Fruit fly (Drosophila melanogaster) whole organism, embryonic: Measurements from ENCODE around the gene Cht2.

Source experiments
- Atf6 ChIP-seq: fragments of 200-800 bp; sonication (Bioruptor generic); IDR thresholded peaks from 2 replicates; pipeline ENCODE4 v1.3.6; 2022; ENCODE audit warnings: missing biosample characterization, missing genetic modification characterization
- CG10431 ChIP-seq: fragments of 200-800 bp; sonication (Bioruptor generic); optimal IDR thresholded peaks from 3 replicates; lab custom pipeline; 2018; ENCODE audit warnings: missing biosample characterization, mild to moderate bottlenecking, missing genetic modification characterization
- CG11723 ChIP-seq: fragments of 200-800 bp; sonication (Bioruptor generic); optimal IDR thresholded peaks from 2 replicates; lab custom pipeline; 2017; ENCODE audit warnings: missing biosample characterization, mild to moderate bottlenecking, missing genetic modification characterization
- CG12659 ChIP-seq: fragments of 200-800 bp; sonication (Bioruptor generic); optimal IDR thresholded peaks from 3 replicates; lab custom pipeline; 2017; ENCODE audit warnings: mild to moderate bottlenecking, missing biosample characterization, missing genetic modification reagents, missing genetic modification characterization
- CG13775 ChIP-seq: fragments of 200-800 bp; sonication (Bioruptor generic); optimal IDR thresholded peaks from 3 replicates; lab custom pipeline; 2017; ENCODE audit warnings: missing biosample characterization, mild to moderate bottlenecking, missing genetic modification characterization
- CG16813 ChIP-seq: fragments of 200-800 bp; sonication (Bioruptor generic); IDR thresholded peaks from 3 replicates; pipeline ENCODE4 v1.3.6; 2022; ENCODE audit warnings: missing biosample characterization, missing genetic modification characterization; ENCODE audit not compliant: partially characterized antibody
- CG17186 ChIP-seq: fragments of 200-800 bp; sonication (Bioruptor generic); optimal IDR thresholded peaks from 3 replicates; lab custom pipeline; 2017; ENCODE audit warnings: missing biosample characterization, missing genetic modification reagents, missing genetic modification characterization
- CG17568 ChIP-seq: fragments of 200-800 bp; sonication (Bioruptor generic); optimal IDR thresholded peaks from 2 replicates; lab custom pipeline; 2018; ENCODE audit warnings: missing biosample characterization, mild to moderate bottlenecking, missing genetic modification characterization, moderate library complexity
- CG31224 ChIP-seq: fragments of 200-800 bp; sonication (Bioruptor generic); IDR thresholded peaks from 2 replicates; pipeline ENCODE4 v1.3.6; 2022; ENCODE audit warnings: missing biosample characterization, missing genetic modification characterization
- CG31388 ChIP-seq: fragments of 200-800 bp; sonication (Bioruptor generic); optimal IDR thresholded peaks from 2 replicates; lab custom pipeline; 2016; ENCODE audit warnings: missing biosample characterization, missing genetic modification characterization
- CG3163 ChIP-seq: fragments of 200-800 bp; sonication (Bioruptor generic); optimal IDR thresholded peaks from 3 replicates; lab custom pipeline; 2016; ENCODE audit warnings: missing biosample characterization, missing genetic modification characterization
- CG32767 ChIP-seq: fragments of 200-800 bp; sonication (Bioruptor generic); IDR thresholded peaks from 2 replicates; pipeline ENCODE4 v1.3.6; 2022; ENCODE audit warnings: missing biosample characterization, missing genetic modification characterization
- CG4424 ChIP-seq: fragments of 200-800 bp; sonication (Bioruptor generic); optimal IDR thresholded peaks from 3 replicates; lab custom pipeline; 2016; ENCODE audit warnings: missing biosample characterization, missing genetic modification characterization
- CG4820 ChIP-seq: fragments of 200-800 bp; sonication (Bioruptor generic); optimal IDR thresholded peaks from 3 replicates; lab custom pipeline; 2016; ENCODE audit warnings: missing biosample characterization, missing genetic modification characterization
- CG7556 ChIP-seq: fragments of 200-800 bp; sonication (Bioruptor generic); optimal IDR thresholded peaks from 2 replicates; lab custom pipeline; 2017; ENCODE audit warnings: missing biosample characterization, mild to moderate bottlenecking, missing genetic modification characterization
- CG8478 ChIP-seq: fragments of >200 bp; optimal IDR thresholded peaks from 2 replicates; lab custom pipeline; 2018
- CG8765 ChIP-seq: fragments of 200-800 bp; sonication (Bioruptor generic); IDR thresholded peaks from 2 replicates; pipeline ENCODE4 v1.3.6; 2022; ENCODE audit warnings: missing biosample characterization, missing genetic modification characterization
- CG8924 ChIP-seq: fragments of 200-800 bp; optimal IDR thresholded peaks from 3 replicates; lab custom pipeline; 2019; ENCODE audit warnings: missing biosample characterization, mild to moderate bottlenecking, missing genetic modification characterization, moderate library complexity
- CG9797 ChIP-seq: fragments of 200-800 bp; sonication (Bioruptor generic); optimal IDR thresholded peaks from 3 replicates; lab custom pipeline; 2018; ENCODE audit warnings: missing biosample characterization, mild to moderate bottlenecking, missing genetic modification characterization
- Dek ChIP-seq: fragments of 200-800 bp; sonication (Bioruptor generic); optimal IDR thresholded peaks from 3 replicates; lab custom pipeline; 2019; ENCODE audit warnings: missing biosample characterization, mild to moderate bottlenecking, missing genetic modification characterization, moderate library complexity
- HLH4C ChIP-seq: fragments of 200-800 bp; sonication (Bioruptor generic); IDR thresholded peaks from 3 replicates; pipeline ENCODE4 v1.3.6; 2022; ENCODE audit warnings: missing biosample characterization, missing genetic modification characterization; ENCODE audit not compliant: partially characterized antibody
- Lim3 ChIP-seq: fragments of 200-800 bp; sonication (Bioruptor generic); IDR thresholded peaks from 2 replicates; pipeline ENCODE4 v1.3.6; 2022; ENCODE audit warnings: missing biosample characterization, missing genetic modification characterization
- MBD-R2 ChIP-seq: fragments of 200-800 bp; sonication (Bioruptor generic); IDR thresholded peaks from 2 replicates; pipeline ENCODE4 v1.3.6; 2022; ENCODE audit warnings: missing biosample characterization, missing genetic modification characterization
- MESR4 ChIP-seq: fragments of 200-800 bp; sonication (Bioruptor generic); optimal IDR thresholded peaks from 2 replicates; lab custom pipeline; 2018; ENCODE audit warnings: missing biosample characterization, mild to moderate bottlenecking, missing genetic modification characterization, moderate library complexity
- NK7.1 ChIP-seq: fragments of 200-800 bp; sonication (Bioruptor generic); optimal IDR thresholded peaks from 3 replicates; lab custom pipeline; 2016; ENCODE audit warnings: missing biosample characterization, missing genetic modification characterization
- NfI ChIP-seq: fragments of 200-800 bp; sonication (Bioruptor generic); optimal IDR thresholded peaks from 3 replicates; lab custom pipeline; 2018; ENCODE audit warnings: missing biosample characterization, mild to moderate bottlenecking, missing genetic modification characterization, moderate library complexity
- Oli ChIP-seq: fragments of 200-800 bp; sonication (Bioruptor generic); optimal IDR thresholded peaks from 2 replicates; lab custom pipeline; 2018; ENCODE audit warnings: missing biosample characterization, mild to moderate bottlenecking, missing genetic modification characterization, moderate library complexity
- Opbp ChIP-seq: fragments of 200-800 bp; sonication (Bioruptor generic); IDR thresholded peaks from 3 replicates; pipeline ENCODE4 v1.3.6; 2022; ENCODE audit warnings: missing biosample characterization, missing genetic modification characterization; ENCODE audit not compliant: partially characterized antibody
- PHDP ChIP-seq: fragments of 200-800 bp; sonication (Bioruptor generic); optimal IDR thresholded peaks from 3 replicates; lab custom pipeline; 2018; ENCODE audit warnings: missing biosample characterization, mild to moderate bottlenecking, missing genetic modification characterization, moderate library complexity
- Sox102F ChIP-seq: fragments of 200-800 bp; sonication (Bioruptor generic); optimal IDR thresholded peaks from 2 replicates; lab custom pipeline; 2018; ENCODE audit warnings: missing biosample characterization, mild to moderate bottlenecking, missing genetic modification characterization, moderate library complexity
- Taf1 ChIP-seq: fragments of 200-800 bp; sonication (Bioruptor generic); IDR thresholded peaks from 2 replicates; pipeline ENCODE4 v1.3.6; 2022; ENCODE audit warnings: missing biosample characterization, missing genetic modification characterization
- ab ChIP-seq: fragments of 200-800 bp; sonication (Bioruptor generic); optimal IDR thresholded peaks from 2 replicates; lab custom pipeline; 2016; ENCODE audit warnings: missing biosample characterization, missing genetic modification characterization
- bbx ChIP-seq: fragments of 200-800 bp; sonication (Bioruptor generic); IDR thresholded peaks from 2 replicates; pipeline ENCODE4 v1.3.6; 2022; ENCODE audit warnings: missing biosample characterization, missing genetic modification characterization; ENCODE audit not compliant: partially characterized antibody
- btn ChIP-seq: fragments of 200-800 bp; sonication (Bioruptor generic); optimal IDR thresholded peaks from 2 replicates; lab custom pipeline; 2016; ENCODE audit warnings: missing biosample characterization, missing genetic modification characterization
- cwo ChIP-seq: fragments of 200-800 bp; sonication (Bioruptor generic); optimal IDR thresholded peaks from 3 replicates; lab custom pipeline; 2017; ENCODE audit warnings: missing biosample characterization, missing genetic modification characterization, mild to moderate bottlenecking, moderate library complexity, missing genetic modification reagents
- eve ChIP-seq, 2 experiments: fragments of >200 bp; optimal IDR thresholded peaks; 2 replicates each; lab custom pipeline; 2017; ENCODE audit warnings: missing biosample characterization in 2 of 2, missing genetic modification characterization in 2 of 2
- fd96Cb ChIP-seq: fragments of 200-800 bp; sonication (Bioruptor generic); optimal IDR thresholded peaks from 2 replicates; lab custom pipeline; 2018; ENCODE audit warnings: missing biosample characterization, mild to moderate bottlenecking, missing genetic modification characterization, moderate library complexity
- gfzf ChIP-seq: fragments of 200-800 bp; sonication (Bioruptor generic); optimal IDR thresholded peaks from 2 replicates; lab custom pipeline; 2016; ENCODE audit warnings: missing biosample characterization, mild to moderate bottlenecking, missing genetic modification characterization, moderate library complexity
- klu ChIP-seq: fragments of 200-800 bp; sonication (Bioruptor generic); IDR thresholded peaks from 2 replicates; pipeline ENCODE4 v1.3.6; 2022; ENCODE audit warnings: missing biosample characterization, missing genetic modification characterization
- lilli ChIP-seq: fragments of 200-800 bp; sonication (Bioruptor generic); optimal IDR thresholded peaks from 3 replicates; lab custom pipeline; 2016; ENCODE audit warnings: missing biosample characterization, missing genetic modification characterization
- maf-S ChIP-seq: fragments of 200-800 bp; sonication (Bioruptor generic); optimal IDR thresholded peaks from 2 replicates; lab custom pipeline; 2016; ENCODE audit warnings: missing biosample characterization, missing genetic modification characterization
- sim ChIP-seq: fragments of 200-800 bp; sonication (Bioruptor generic); IDR thresholded peaks from 2 replicates; pipeline ENCODE4 v1.3.6; 2022; ENCODE audit warnings: missing biosample characterization, missing genetic modification characterization
- slbo ChIP-seq: fragments of 200-800 bp; sonication (Bioruptor generic); IDR thresholded peaks from 2 replicates; pipeline ENCODE4 v1.3.6; 2022; ENCODE audit warnings: missing biosample characterization, missing genetic modification characterization
- sr ChIP-seq: fragments of 200-800 bp; sonication (Bioruptor generic); IDR thresholded peaks from 3 replicates; pipeline ENCODE4 v1.3.6; 2022; ENCODE audit warnings: missing biosample characterization, missing genetic modification characterization
- ssp ChIP-seq: fragments of 200-800 bp; sonication (Bioruptor generic); IDR thresholded peaks from 2 replicates; pipeline ENCODE4 v1.3.6; 2022; ENCODE audit warnings: missing biosample characterization, missing genetic modification characterization
- tna ChIP-seq: fragments of 200-800 bp; sonication (Bioruptor generic); IDR thresholded peaks from 2 replicates; pipeline ENCODE4 v1.3.6; 2022; ENCODE audit warnings: missing biosample characterization, missing genetic modification characterization; ENCODE audit not compliant: partially characterized antibody
- tup ChIP-seq: fragments of 200-800 bp; sonication (Bioruptor generic); optimal IDR thresholded peaks from 2 replicates; lab custom pipeline; 2016; ENCODE audit warnings: missing biosample characterization, mild to moderate bottlenecking, missing genetic modification characterization, moderate library complexity
- zfh2 ChIP-seq: fragments of 200-800 bp; sonication (Bioruptor generic); optimal IDR thresholded peaks from 2 replicates; lab custom pipeline; 2016; ENCODE audit warnings: missing biosample characterization, missing genetic modification characterization

The Cht2 gene

DNA sequence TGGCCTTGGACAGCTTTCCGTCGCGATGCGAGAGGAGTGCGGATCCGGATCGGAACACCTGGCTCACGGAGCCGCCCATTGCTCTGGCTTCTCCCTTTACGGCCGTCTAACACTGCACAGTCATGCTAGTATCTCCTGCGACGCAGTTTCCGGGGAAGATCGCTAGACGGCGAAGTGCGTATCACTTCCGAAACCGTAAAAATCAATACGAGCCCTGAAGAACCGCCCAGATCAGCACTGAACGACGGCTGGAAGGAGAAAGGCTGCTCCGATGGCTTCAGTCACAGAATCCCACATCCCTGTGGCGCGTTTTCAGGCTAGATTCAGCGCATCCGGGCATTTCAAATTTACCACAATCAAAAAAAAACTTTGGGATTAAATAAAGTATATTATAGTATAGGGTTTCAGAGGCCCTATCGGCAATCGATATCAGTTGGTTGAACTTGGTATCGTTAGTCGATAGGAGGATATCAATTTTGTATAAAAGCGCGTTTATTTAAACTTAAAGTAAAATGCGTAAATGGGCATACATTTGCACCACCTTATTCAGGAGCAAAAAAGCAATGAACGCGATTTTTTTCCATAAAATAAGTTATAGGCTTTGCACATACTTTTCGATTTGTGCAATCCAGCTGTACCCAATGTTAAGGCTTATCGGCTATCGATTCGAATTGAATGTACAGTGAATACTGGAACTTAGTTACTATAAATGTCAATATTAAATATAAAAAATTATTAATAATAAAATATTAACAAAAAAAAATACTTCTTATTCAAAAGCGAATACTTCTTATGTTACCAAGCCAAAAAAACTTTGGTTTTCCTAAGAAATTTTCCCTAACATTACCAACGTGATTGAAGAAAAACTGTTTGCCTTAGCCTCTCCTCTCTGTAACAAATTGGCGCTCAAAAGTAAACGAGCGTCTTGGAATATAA, 19.2 kb upstream of the Cht2 start, which contains the start of the genes CG13933 and PolD2 (continued):
- TF ChIP-seq zfh2 (GFP tag; lab: Kevin White, UChicago) (peak; percentile 65), CG31224 (peak; percentile 91), HLH4C (peak; percentile 95), PHDP (tag; lab: Kevin White, UChicago) (peak; percentile 99), btn (GFP tag; lab: Kevin White, UChicago) (peak; percentile 20), Dek (tag; lab: Kevin White, UChicago) (peak; percentile 97), ssp (GFP tag; lab: Robert Waterston, UW) (peak; percentile 88), CG11723 (GFP tag; lab: Kevin White, UChicago) (no peak), Taf1 (GFP tag; lab: Robert Waterston, UW) (peak; percentile 94), CG4424 (GFP tag; lab: Kevin White, UChicago) (no peak), Oli (tag; lab: Kevin White, UChicago) (peak; percentile 99), CG13775 (GFP tag; lab: Kevin White, UChicago) (peak; percentile 96), sr (GFP tag; lab: Robert Waterston, UW) (peak; percentile 48; the same call in 1 of the 3 replicates), tna (GFP tag; lab: Robert Waterston, UW) (peak; percentile 90), MBD-R2 (GFP tag; lab: Robert Waterston, UW) (peak; percentile 98), eve (GFP tag; optimal IDR thresholded peaks at IDR 0.05; lab: Kevin White, UChicago) (no peak), Opbp (GFP tag; lab: Robert Waterston, UW) (peak; percentile 43), maf-S (peak; percentile 55), bbx (GFP tag; lab: Robert Waterston, UW) (peak; percentile 81), lilli (peak; percentile 94), CG31388 (peak; percentile 41), CG9797 (GFP tag; lab: Kevin White, UChicago) (no peak), CG12659 (GFP tag; lab: Kevin White, UChicago) (peak; percentile 98), CG8924 (tag; lab: Kevin White, UChicago) (peak; percentile 99), CG32767 (GFP tag; lab: Robert Waterston, UW) (peak; percentile 99), sim (GFP tag; lab: Robert Waterston, UW) (peak; percentile 65; the same call in 1 of the 2 replicates), NfI (GFP tag; lab: Kevin White, UChicago) (peak; percentile 98), klu (GFP tag; lab: Robert Waterston, UW) (peak; percentile 61; the same call in 1 of the 2 replicates), CG17186 (GFP tag; lab: Kevin White, UChicago) (peak; percentile 55), CG17568 (no peak), MESR4 (GFP tag; lab: Kevin White, UChicago) (peak; percentile 16), CG8765 (GFP tag; lab: Robert Waterston, UW) (peak; percentile 90), slbo (GFP tag; lab: Robert Waterston, UW) (peak; percentile 99), CG4820 (GFP tag; lab: Kevin White, UChicago) (peak; percentile 71), NK7.1 (GFP tag; lab: Kevin White, UChicago) (no peak), gfzf (GFP tag; lab: Kevin White, UChicago) (no peak), CG3163 (GFP tag; lab: Kevin White, UChicago) (peak; percentile 50), CG7556 (GFP tag; lab: Kevin White, UChicago) (peak; percentile 95), tup (GFP tag; lab: Kevin White, UChicago) (peak; percentile 90), Sox102F (peak; percentile 99), CG10431 (peak; percentile 93), Lim3 (GFP tag; lab: Robert Waterston, UW) (peak; percentile 95), ab (GFP tag; lab: Kevin White, UChicago) (peak; percentile 75), fd96Cb (tag; lab: Kevin White, UChicago) (peak; percentile 91), CG16813 (GFP tag; lab: Robert Waterston, UW) (peak; percentile 78), cwo (peak; percentile 77), Atf6 (GFP tag; lab: Robert Waterston, UW) (peak; percentile 97), CG8478 (no peak)
